Fruit fly (Drosophila melanogaster): ENCODE data around the gene Ir94a.

Gene Ir94a

DNA sequence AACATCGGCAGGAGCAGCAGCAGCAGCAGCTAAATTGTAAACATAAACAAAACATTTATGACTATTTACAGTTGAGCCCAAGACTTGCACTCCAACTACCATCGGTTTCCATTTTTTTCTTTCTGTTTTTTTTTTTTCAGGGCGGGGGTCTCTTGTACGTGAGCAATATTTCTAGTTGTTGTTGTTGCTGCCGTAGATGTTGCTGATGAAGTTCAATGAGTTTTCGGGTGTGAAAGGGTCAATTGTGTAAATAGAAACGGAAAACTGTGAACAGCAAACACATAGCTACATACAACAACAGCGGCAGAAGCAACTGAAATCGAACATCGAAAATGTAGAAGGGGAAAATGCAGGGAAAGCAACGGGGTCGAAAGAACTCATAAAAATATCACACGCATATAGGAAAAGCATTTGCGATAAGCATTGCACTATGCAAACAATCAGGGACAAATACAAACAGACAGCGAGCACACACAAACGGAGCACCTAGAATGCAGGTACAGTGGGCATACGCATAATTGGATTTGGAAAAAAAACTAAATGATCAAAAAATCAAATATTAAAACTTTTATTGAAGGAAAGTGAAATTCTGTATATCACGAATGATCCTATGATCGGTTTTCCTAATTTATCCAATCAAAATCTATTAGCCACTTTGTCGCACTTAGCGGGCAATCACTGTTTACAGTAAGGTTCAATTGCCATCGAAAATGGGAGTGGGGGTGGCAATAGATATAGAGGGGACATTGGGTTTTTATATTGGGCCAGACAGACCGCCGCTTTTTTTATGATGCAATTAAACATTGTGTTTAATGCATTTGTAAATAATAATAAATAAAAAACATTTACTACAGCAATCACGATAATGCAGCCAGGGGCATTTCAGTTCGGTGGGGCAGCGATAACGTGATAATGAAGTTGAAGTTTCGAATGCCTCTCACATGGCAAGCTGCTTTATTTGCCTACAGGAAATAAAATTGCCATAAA lies 32.5 kb downstream of the Ir94a start (continued):
- peak; percentile 16 for TF ChIP-seq CG31627 (GFP tag; optimal IDR thresholded peaks at IDR 0.05)
- TF ChIP-seq CG8119 (GFP tag; IDR thresholded peaks at IDR 0.05): peak; percentile 78
- TF ChIP-seq CG10631 (GFP tag; optimal IDR thresholded peaks at IDR 0.05): peak; percentile 71
- peak; percentile 37 for TF ChIP-seq fd59A (GFP tag; optimal IDR thresholded peaks at IDR 0.05)
- TF ChIP-seq dsx (GFP tag; optimal IDR thresholded peaks at IDR 0.05; ENCODE audit: poor library complexity, severe bottlenecking): peak; percentile 50
- peak; percentile 59 for TF ChIP-seq pdm3 (GFP tag; optimal IDR thresholded peaks at IDR 0.05)
- peak; percentile 77 for TF ChIP-seq Hr4 (GFP tag; optimal IDR thresholded peaks at IDR 0.05)
- TF ChIP-seq svp (GFP tag): peak; percentile 57
- peak; percentile 57 for TF ChIP-seq achi (GFP tag; optimal IDR thresholded peaks at IDR 0.05)
- TF ChIP-seq CG34406 (GFP tag; optimal IDR thresholded peaks at IDR 0.05): peak; percentile 38
- TF ChIP-seq Sox102F (GFP tag; optimal IDR thresholded peaks at IDR 0.05): no peak
- peak; percentile 86 for TF ChIP-seq eg (GFP tag; IDR thresholded peaks at IDR 0.05)
- peak; percentile 37 for TF ChIP-seq CG6808 (GFP tag; optimal IDR thresholded peaks at IDR 0.05)
- no peak for TF ChIP-seq Sox15 (GFP tag; optimal IDR thresholded peaks at IDR 0.05)
- TF ChIP-seq Eip78C (GFP tag): peak; percentile 89
- no peak for TF ChIP-seq CG1621 (tag; optimal IDR thresholded peaks at IDR 0.05)
- TF ChIP-seq Sox14 (GFP tag; optimal IDR thresholded peaks at IDR 0.05): peak; percentile 59
- no peak for TF ChIP-seq Eip93F (GFP tag; optimal IDR thresholded peaks at IDR 0.05)
- TF ChIP-seq dac (GFP tag; optimal IDR thresholded peaks at IDR 0.05): peak; percentile 23
- no peak for TF ChIP-seq CG9139 (GFP tag; optimal IDR thresholded peaks at IDR 0.05)
- peak; percentile 48 for TF ChIP-seq CG4318 (GFP tag; optimal IDR thresholded peaks at IDR 0.05)
- TF ChIP-seq CG6276 (GFP tag; optimal IDR thresholded peaks at IDR 0.05): peak; percentile 69
- peak in 1 of 2 experiments; percentile 35 for TF ChIP-seq ss (GFP tag; optimal IDR thresholded peaks at IDR 0.05)
- TF ChIP-seq Met (GFP tag; optimal IDR thresholded peaks at IDR 0.05): peak; percentile 15
- peak in 1 of 2 experiments; percentile 19 for TF ChIP-seq salr (GFP tag; optimal IDR thresholded peaks at IDR 0.05)
- peak; percentile 54 for TF ChIP-seq CG10669 (GFP tag; optimal IDR thresholded peaks at IDR 0.05)
- TF ChIP-seq CG6854 (GFP tag; optimal IDR thresholded peaks at IDR 0.05): no peak
- TF ChIP-seq Blimp-1 (GFP tag; optimal IDR thresholded peaks at IDR 0.05): no peak

DNA sequence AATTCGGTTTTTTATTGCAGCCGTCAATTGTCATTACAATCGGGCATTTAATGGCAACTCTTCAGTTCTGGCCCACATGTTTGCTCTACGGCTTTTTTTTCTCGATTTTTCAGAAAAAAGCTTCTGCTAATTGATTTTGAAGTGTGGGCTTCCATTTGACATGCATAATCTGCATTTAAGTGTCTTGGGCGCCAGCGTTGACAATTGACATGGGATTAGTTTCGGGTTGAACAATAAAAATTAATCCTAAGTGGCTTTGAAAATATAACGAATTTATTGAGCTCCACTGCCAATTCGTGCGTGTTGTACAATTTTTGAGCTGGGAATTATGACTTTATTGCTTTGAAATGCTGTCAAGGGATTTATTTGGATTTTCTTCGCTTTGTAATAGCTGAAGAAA lies 33.3 kb downstream of the Ir94a start:
- TF ChIP-seq svp (GFP tag) (peak; percentile 33), dsx (GFP tag; optimal IDR thresholded peaks at IDR 0.05; ENCODE audit: poor library complexity, severe bottlenecking) (no peak)

DNA sequence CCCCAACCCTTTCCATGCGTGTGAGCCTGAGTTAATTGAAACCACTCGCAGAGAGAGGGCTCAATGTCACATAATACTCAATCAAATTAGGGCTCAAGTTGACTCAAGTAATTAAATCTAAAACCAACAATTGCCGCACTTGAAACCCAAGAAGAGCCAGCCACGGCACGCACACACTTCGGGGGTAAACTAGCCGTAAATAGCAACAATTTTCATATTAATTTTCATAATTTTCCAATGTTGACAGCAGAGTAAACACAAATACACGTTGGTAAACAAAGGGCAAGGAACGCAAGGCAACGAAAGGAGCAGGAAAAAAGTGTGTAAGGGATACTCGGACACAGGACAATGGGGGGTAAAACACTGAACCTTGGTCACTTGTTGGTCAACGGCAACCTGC lies 34.2 kb downstream of the Ir94a start:
- TF ChIP-seq CG34406 (GFP tag; optimal IDR thresholded peaks at IDR 0.05) (no peak), Gug (GFP tag; IDR thresholded peaks at IDR 0.05) (no peak), fkh (GFP tag; optimal IDR thresholded peaks at IDR 0.05) (peak; percentile 78)

DNA sequence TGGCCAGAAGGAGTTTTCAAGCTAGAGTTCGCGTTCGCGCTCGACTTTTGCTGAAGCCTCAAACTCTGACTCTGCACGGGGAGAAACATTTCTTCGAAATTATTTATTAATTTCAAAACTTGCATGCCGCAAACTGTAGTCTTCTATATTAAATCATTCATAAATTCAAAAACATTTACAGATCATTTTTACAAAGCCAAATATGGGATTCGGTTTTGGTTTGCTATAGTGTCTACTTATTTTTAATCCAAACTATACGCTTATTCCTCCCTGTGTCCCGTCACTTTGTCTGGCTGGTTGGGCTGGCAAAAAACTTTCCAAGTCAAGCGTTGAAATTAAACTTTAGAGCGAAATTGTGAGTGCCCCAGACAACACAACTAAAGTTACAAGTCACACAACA lies 35.0 kb downstream of the Ir94a start:
- TF ChIP-seq Gug (GFP tag; IDR thresholded peaks at IDR 0.05) (peak; percentile 14; the same call in 1 of the 2 replicates), CG32006 (GFP tag; optimal IDR thresholded peaks at IDR 0.05) (peak; percentile 61), CG15336 (GFP tag; IDR thresholded peaks at IDR 0.05) (0 out of 2 replicates have a peak, but pooled peaks have one; percentile 18), svp (GFP tag) (peak; percentile 61), Hr4 (GFP tag; optimal IDR thresholded peaks at IDR 0.05) (peak; percentile 53), CG8319 (GFP tag; optimal IDR thresholded peaks at IDR 0.05) (no peak), Blimp-1 (GFP tag; optimal IDR thresholded peaks at IDR 0.05) (no peak), CG10669 (GFP tag; optimal IDR thresholded peaks at IDR 0.05) (no peak), CG4318 (GFP tag; optimal IDR thresholded peaks at IDR 0.05) (peak; percentile 17), CG8119 (GFP tag; IDR thresholded peaks at IDR 0.05) (peak; percentile 51; the same call in 1 of the 3 replicates), Eip78C (GFP tag) (peak; percentile 61), Hr38 (GFP tag; optimal IDR thresholded peaks at IDR 0.05) (no peak), CG8632 (GFP tag; optimal IDR thresholded peaks at IDR 0.05) (no peak)
